Worm (Caenorhabditis elegans) whole organism, L3 larva: ENCODE results near the gene col-133.
A peak's percentile ranks its signal among the peaks of the same experiment; 100 is the strongest.

ENCODE experiments used
- fkh-10 ChIP-seq: sonication (generic microtip); optimal IDR thresholded peaks from 2 replicates; lab custom pipeline; 2017; ENCODE audit warnings: missing biosample characterization, missing genetic modification reagents, missing genetic modification characterization
- fos-1 ChIP-seq: fragments of 150-350 bp; optimal IDR thresholded peaks from 2 replicates; lab custom pipeline; 2014; ENCODE audit warnings: missing biosample characterization, missing genetic modification characterization
- snpc-4 ChIP-seq: fragments of 150-350 bp; optimal IDR thresholded peaks from 2 replicates; lab custom pipeline; 2014; ENCODE audit warnings: missing biosample characterization, missing genetic modification characterization

DNA sequence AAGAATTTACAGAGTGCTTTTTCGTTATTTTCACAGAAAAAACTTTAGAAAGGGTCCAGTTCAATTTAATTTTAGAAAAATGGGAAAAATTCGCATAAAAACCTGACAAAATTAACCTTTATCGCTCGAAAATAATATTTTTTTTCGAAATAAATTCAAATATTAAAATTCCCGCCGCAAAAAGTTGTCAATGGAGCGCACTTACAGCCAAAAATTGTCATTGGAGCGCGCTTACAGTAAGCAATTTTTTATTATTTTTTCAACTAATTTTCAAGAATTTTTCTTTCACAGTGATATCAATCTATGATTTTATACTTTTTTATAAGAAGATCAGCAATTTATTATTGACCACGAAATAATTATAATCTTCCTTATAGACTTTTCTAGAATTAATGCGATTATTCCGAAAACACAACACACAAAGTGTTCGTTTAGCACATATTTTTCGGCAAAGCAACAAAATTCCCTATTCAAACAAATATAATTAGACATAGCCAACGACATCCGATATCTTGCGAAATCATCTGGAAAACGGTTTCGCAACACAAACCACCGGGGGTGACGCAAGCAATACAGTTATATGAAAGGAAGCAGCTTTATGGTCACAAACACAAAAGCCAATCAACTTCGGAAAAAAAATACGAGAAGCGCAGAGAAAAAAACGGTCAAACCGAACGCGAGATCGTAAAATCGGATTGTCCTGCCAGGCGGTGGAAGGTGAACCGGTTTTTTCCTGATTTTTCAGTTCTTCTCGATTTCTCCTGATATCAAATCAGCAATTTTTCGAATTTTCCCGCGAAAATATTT, 28.8 kb downstream of the col-133 start:
- TF ChIP-seq fos-1 (tag; lab: Kevin White, UChicago) (no peak), fkh-10 (no peak), snpc-4 (peak; percentile 39)
